Worm (Caenorhabditis elegans): ENCODE measurements around the gene R74.2.

R74.2 gene

DNA sequence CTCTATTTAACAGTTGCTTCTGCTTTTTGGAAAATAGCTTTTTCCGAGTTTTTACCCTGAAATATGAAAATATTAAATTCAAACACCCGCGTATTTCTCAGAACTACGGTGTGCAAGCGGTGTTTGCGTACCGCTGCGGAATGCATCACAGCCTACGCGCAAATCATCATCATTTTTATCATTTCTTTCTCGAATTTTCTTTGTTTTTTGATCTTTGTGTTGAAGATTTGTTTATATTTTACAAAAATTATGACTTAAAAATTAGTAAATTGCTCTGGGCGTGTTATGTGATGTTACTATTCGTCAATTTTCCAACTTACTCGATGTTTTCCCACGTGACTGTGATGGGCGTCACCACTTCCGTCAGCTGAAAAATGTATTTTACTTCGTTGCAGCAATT, 37.0 kb upstream of the R74.2 start (continued):
- TF ChIP-seq unc-39 (tag; optimal IDR thresholded peaks at IDR 0.05), result no peak
- TF ChIP-seq rbr-2 (tag; optimal IDR thresholded peaks at IDR 0.05), result peak; percentile 5
- peak; percentile 79 for TF ChIP-seq hlh-11 (tag; optimal IDR thresholded peaks at IDR 0.05)
- TF ChIP-seq madf-9 (GFP tag; conservative IDR thresholded peaks at IDR 0.05), result no peak
- no peak for TF ChIP-seq Y5F2A.4 (GFP tag; optimal IDR thresholded peaks at IDR 0.05)
- TF ChIP-seq snpc-4 (tag; optimal IDR thresholded peaks at IDR 0.05), result no peak
- TF ChIP-seq ceh-62 (tag; optimal IDR thresholded peaks at IDR 0.05), result no peak
- no peak for TF ChIP-seq daf-12 (tag; optimal IDR thresholded peaks at IDR 0.05)
- TF ChIP-seq T20F7.1 (GFP tag; optimal IDR thresholded peaks at IDR 0.05), result peak; percentile 53
- TF ChIP-seq jun-1 (tag; optimal IDR thresholded peaks at IDR 0.05), result peak; percentile 16
- TF ChIP-seq ceh-32 (tag; optimal IDR thresholded peaks at IDR 0.05; ENCODE audit: poor library complexity), result no peak
- no peak for TF ChIP-seq nhr-6 (tag; optimal IDR thresholded peaks at IDR 0.05)

- peak; percentile 4 for TF ChIP-seq mep-1 (tag; optimal IDR thresholded peaks at IDR 0.05)
- peak; percentile 38 for TF ChIP-seq nhr-28 (tag; optimal IDR thresholded peaks at IDR 0.05)
- TF ChIP-seq spr-3 (GFP tag; optimal IDR thresholded peaks at IDR 0.05), result no peak
- no peak for TF ChIP-seq cey-2 (tag; optimal IDR thresholded peaks at IDR 0.05; ENCODE audit: borderline replicate concordance, insufficient read depth)
- peak; percentile 27 for TF ChIP-seq dve-1 (tag; optimal IDR thresholded peaks at IDR 0.05; ENCODE audit: insufficient read depth)
- peak; percentile 52 for TF ChIP-seq nhr-11 (tag; optimal IDR thresholded peaks at IDR 0.05)
- TF ChIP-seq ceh-28 (tag; optimal IDR thresholded peaks at IDR 0.05), result no peak
- peak; percentile 51 for TF ChIP-seq T20F7.1 (GFP tag; optimal IDR thresholded peaks at IDR 0.05)
- TF ChIP-seq F49E8.2 (tag; optimal IDR thresholded peaks at IDR 0.05; ENCODE audit: borderline replicate concordance), result peak; percentile 27
- peak in 1 of 2 experiments; percentile 57 for TF ChIP-seq lsy-2 (tag; optimal IDR thresholded peaks at IDR 0.05)
Measured at ce11 chrIII:4151548-4152104, 36.3 kb upstream of the R74.2 start, which contains the start of the genes wht-3 and har-1. Gene wht-3 (minus strand): TSS chrIII:4151598. Gene har-1 (plus strand): TSS chrIII:4152054.

- TF ChIP-seq set-16 (GFP tag; IDR thresholded peaks at IDR 0.05) (peak; percentile 70), F26F4.8 (GFP tag; conservative IDR thresholded peaks at IDR 0.05) (no peak)
Measured at ce11 chrIII:4152309-4152708, 35.7 kb upstream of the R74.2 start.

- 0 out of 2 replicates have a peak, but pooled peaks have one; percentile 22 for TF ChIP-seq ctbp-1 (GFP tag; IDR thresholded peaks at IDR 0.05)
- no peak for TF ChIP-seq ceh-82 (tag; optimal IDR thresholded peaks at IDR 0.05)
- no peak for TF ChIP-seq spr-1 (tag; optimal IDR thresholded peaks at IDR 0.05)
- TF ChIP-seq arid-1 (GFP tag; conservative IDR thresholded peaks at IDR 0.05), result no peak
- no peak for TF ChIP-seq aha-1 (tag)
- no peak for TF ChIP-seq mdl-1 (tag; optimal IDR thresholded peaks at IDR 0.05)
- TF ChIP-seq lin-39 (tag; optimal IDR thresholded peaks at IDR 0.05), result no peak
- no peak for TF ChIP-seq attf-4 (tag; optimal IDR thresholded peaks at IDR 0.05)
- TF ChIP-seq duxl-1 (tag; optimal IDR thresholded peaks at IDR 0.05; ENCODE audit: poor library complexity), result peak; percentile 6
- TF ChIP-seq cey-2 (tag; optimal IDR thresholded peaks at IDR 0.05; ENCODE audit: borderline replicate concordance, insufficient read depth), result no peak
- no peak for TF ChIP-seq daf-12 (tag; optimal IDR thresholded peaks at IDR 0.05)
- no peak for TF ChIP-seq F49E8.2 (tag; optimal IDR thresholded peaks at IDR 0.05; ENCODE audit: borderline replicate concordance)
- TF ChIP-seq ztf-7 (tag; optimal IDR thresholded peaks at IDR 0.05), result no peak
- no peak for TF ChIP-seq hlh-11 (tag; optimal IDR thresholded peaks at IDR 0.05)
- TF ChIP-seq lin-1 (GFP tag; IDR thresholded peaks at IDR 0.05), result no peak
- no peak for TF ChIP-seq madf-5 (GFP tag; IDR thresholded peaks at IDR 0.05)
- no peak for TF ChIP-seq nhr-11 (tag; optimal IDR thresholded peaks at IDR 0.05)
- TF ChIP-seq php-3 (GFP tag; IDR thresholded peaks at IDR 0.05), result no peak
- TF ChIP-seq F26F4.8 (GFP tag; conservative IDR thresholded peaks at IDR 0.05), result no peak
- TF ChIP-seq aly-2 (tag; optimal IDR thresholded peaks at IDR 0.05), result no peak
- TF ChIP-seq ama-1 (optimal IDR thresholded peaks at IDR 0.05), result peak; percentile 65
- TF ChIP-seq dpl-1 (GFP tag; optimal IDR thresholded peaks at IDR 0.05), result no peak
- TF ChIP-seq gei-8 (GFP tag; optimal IDR thresholded peaks at IDR 0.05), result no peak
- no peak for TF ChIP-seq zfp-2 (tag; optimal IDR thresholded peaks at IDR 0.05)
- TF ChIP-seq mxl-3 (GFP tag; optimal IDR thresholded peaks at IDR 0.05), result no peak
- no peak for TF ChIP-seq fkh-10 (GFP tag; optimal IDR thresholded peaks at IDR 0.05)
- TF ChIP-seq spr-3 (GFP tag; optimal IDR thresholded peaks at IDR 0.05), result no peak
- TF ChIP-seq lin-15B (tag; optimal IDR thresholded peaks at IDR 0.05), result no peak
- no peak for TF ChIP-seq dmd-6 (GFP tag; IDR thresholded peaks at IDR 0.05)
- no peak for TF ChIP-seq saeg-2 (GFP tag; IDR thresholded peaks at IDR 0.05)
Measured at ce11 chrIII:4152828-4153227, 35.1 kb upstream of the R74.2 start.
